Fruit fly (Drosophila melanogaster) whole organism, embryonic: ENCODE data around the gene CG9269.
A peak's percentile ranks its signal among the peaks of the same experiment; 100 is the strongest.

Experiments used
- Adf1 ChIP-seq: fragments of 200-800 bp; sonication (Bioruptor generic); IDR thresholded peaks from 2 replicates; pipeline ENCODE4 v1.3.6; 2022; ENCODE audit warnings: missing biosample characterization, missing genetic modification characterization
- B-H1 ChIP-seq: fragments of 200-800 bp; sonication (Bioruptor generic); IDR thresholded peaks from 3 replicates; pipeline ENCODE4 v1.3.6; 2022; ENCODE audit warnings: missing biosample characterization, missing genetic modification characterization
- CG10366 ChIP-seq: fragments of 200-800 bp; sonication (Bioruptor generic); IDR thresholded peaks from 2 replicates; pipeline ENCODE4 v1.3.6; 2022; ENCODE audit warnings: missing biosample characterization, missing genetic modification characterization
- CG11560 ChIP-seq: fragments of 200-800 bp; sonication (Bioruptor generic); IDR thresholded peaks from 3 replicates; pipeline ENCODE4 v1.3.6; 2022; ENCODE audit warnings: missing biosample characterization, missing genetic modification characterization
- CG12219 ChIP-seq: fragments of 200-800 bp; sonication (Bioruptor generic); optimal IDR thresholded peaks from 3 replicates; lab custom pipeline; 2018; ENCODE audit warnings: missing biosample characterization, mild to moderate bottlenecking, missing genetic modification characterization
- CG13123 ChIP-seq: fragments of 200-800 bp; sonication (Bioruptor generic); optimal IDR thresholded peaks from 2 replicates; lab custom pipeline; 2016; ENCODE audit warnings: missing biosample characterization, missing genetic modification characterization
- CG14050 ChIP-seq: fragments of 200-800 bp; sonication (Bioruptor generic); IDR thresholded peaks from 3 replicates; pipeline ENCODE4 v1.3.6; 2022; ENCODE audit warnings: missing biosample characterization, missing genetic modification characterization
- CG18262 ChIP-seq: fragments of 200-800 bp; optimal IDR thresholded peaks from 3 replicates; lab custom pipeline; 2019; ENCODE audit warnings: missing biosample characterization, mild to moderate bottlenecking, missing genetic modification characterization, moderate library complexity
- CG1832 ChIP-seq: fragments of 200-800 bp; sonication (Bioruptor generic); optimal IDR thresholded peaks from 2 replicates; lab custom pipeline; 2017; ENCODE audit warnings: missing biosample characterization, mild to moderate bottlenecking, missing genetic modification characterization, inconsistent platforms
- CG2678 ChIP-seq: fragments of 200-800 bp; sonication (Bioruptor generic); optimal IDR thresholded peaks from 3 replicates; lab custom pipeline; 2019; ENCODE audit warnings: missing biosample characterization, mild to moderate bottlenecking, missing genetic modification characterization, moderate library complexity
- CG4282 ChIP-seq: fragments of 200-800 bp; sonication (Bioruptor generic); optimal IDR thresholded peaks from 2 replicates; lab custom pipeline; 2016; ENCODE audit warnings: missing biosample characterization, missing genetic modification characterization
- CG5180 ChIP-seq: fragments of 200-800 bp; sonication (Bioruptor generic); optimal IDR thresholded peaks from 3 replicates; lab custom pipeline; 2017; ENCODE audit warnings: missing biosample characterization, missing genetic modification characterization, mild to moderate bottlenecking, moderate library complexity, missing genetic modification reagents
- CG6791 ChIP-seq: fragments of 200-800 bp; sonication (Bioruptor generic); IDR thresholded peaks from 3 replicates; pipeline ENCODE4 v1.3.6; 2022; ENCODE audit warnings: missing biosample characterization, missing genetic modification characterization; ENCODE audit not compliant: partially characterized antibody
- CG7271 ChIP-seq: fragments of 200-800 bp; sonication (Bioruptor generic); optimal IDR thresholded peaks from 2 replicates; lab custom pipeline; 2018; ENCODE audit warnings: missing biosample characterization, mild to moderate bottlenecking, missing genetic modification characterization, moderate library complexity
- CG7839 ChIP-seq: fragments of 200-800 bp; sonication (Bioruptor generic); optimal IDR thresholded peaks from 3 replicates; lab custom pipeline; 2018; ENCODE audit warnings: missing biosample characterization, mild to moderate bottlenecking, missing genetic modification characterization, moderate library complexity
- CG8281 ChIP-seq: fragments of 200-800 bp; sonication (Bioruptor generic); optimal IDR thresholded peaks from 2 replicates; lab custom pipeline; 2018; ENCODE audit warnings: missing biosample characterization, mild to moderate bottlenecking, missing genetic modification characterization, moderate library complexity
- CG8944 ChIP-seq: fragments of 200-800 bp; sonication (Bioruptor generic); optimal IDR thresholded peaks from 3 replicates; lab custom pipeline; 2016; ENCODE audit warnings: missing biosample characterization, missing genetic modification characterization
- CoRest ChIP-seq: fragments of 200-800 bp; sonication (Bioruptor generic); optimal IDR thresholded peaks from 3 replicates; lab custom pipeline; 2018; ENCODE audit warnings: missing biosample characterization, mild to moderate bottlenecking, missing genetic modification characterization, moderate library complexity
- Drgx ChIP-seq: fragments of 200-800 bp; sonication (Bioruptor generic); IDR thresholded peaks from 2 replicates; pipeline ENCODE4 v1.3.6; 2022; ENCODE audit warnings: missing biosample characterization, missing genetic modification characterization
- Eip74EF ChIP-seq, 2 experiments: fragments of 200-800 bp in 1 of 2; fragments of >200 bp in 1 of 2; sonication (Bioruptor generic) in 1 of 2; optimal IDR thresholded peaks; 2 replicates each; lab custom pipeline; 2017 to 2019; ENCODE audit warnings: missing biosample characterization in 2 of 2, missing genetic modification characterization in 2 of 2, mild to moderate bottlenecking in 1 of 2, moderate library complexity in 1 of 2
- NFAT ChIP-seq: fragments of 200-800 bp; sonication (Bioruptor generic); IDR thresholded peaks from 2 replicates; pipeline ENCODE4 v1.3.6; 2022; ENCODE audit warnings: missing biosample characterization, missing genetic modification characterization
- PHDP ChIP-seq: fragments of 200-800 bp; sonication (Bioruptor generic); optimal IDR thresholded peaks from 3 replicates; lab custom pipeline; 2018; ENCODE audit warnings: missing biosample characterization, mild to moderate bottlenecking, missing genetic modification characterization, moderate library complexity
- Ssrp ChIP-seq: fragments of 200-800 bp; sonication (Bioruptor generic); optimal IDR thresholded peaks from 2 replicates; lab custom pipeline; 2018; ENCODE audit warnings: missing biosample characterization, mild to moderate bottlenecking, missing genetic modification characterization, moderate library complexity
- Stat92E ChIP-seq, 3 experiments: fragments of >200 bp in 2 of 3; fragments of 200-800 bp in 1 of 3; sonication (Bioruptor generic) in 1 of 3; optimal IDR thresholded peaks; 2 replicates each; lab custom pipeline; 2017 to 2019; ENCODE audit warnings: missing biosample characterization in 3 of 3, missing genetic modification characterization in 3 of 3, mild to moderate bottlenecking in 1 of 3, moderate library complexity in 1 of 3
- Xrp1 ChIP-seq: fragments of 200-800 bp; sonication (Bioruptor generic); IDR thresholded peaks from 2 replicates; pipeline ENCODE4 v1.3.6; 2022; ENCODE audit warnings: missing biosample characterization, missing genetic modification characterization
- chif ChIP-seq, 2 experiments: fragments of 200-800 bp; sonication (Bioruptor generic); optimal IDR thresholded peaks; 3 replicates each; lab custom pipeline; 2016; ENCODE audit warnings: missing biosample characterization in 2 of 2, missing genetic modification characterization in 2 of 2
- crc ChIP-seq: fragments of 200-800 bp; sonication (Bioruptor generic); optimal IDR thresholded peaks from 2 replicates; lab custom pipeline; 2016; ENCODE audit warnings: missing biosample characterization, missing genetic modification characterization
- crp ChIP-seq, 2 experiments: fragments of 200-800 bp; sonication (Bioruptor generic); optimal IDR thresholded peaks; 2 replicates in 1 of 2; 3 replicates in 1 of 2; lab custom pipeline; 2017; ENCODE audit warnings: missing biosample characterization in 2 of 2, missing genetic modification characterization in 2 of 2, mild to moderate bottlenecking in 1 of 2, moderate library complexity in 1 of 2
- dan ChIP-seq: fragments of 200-800 bp; sonication (Bioruptor generic); IDR thresholded peaks from 2 replicates; pipeline ENCODE4 v1.3.6; 2022; ENCODE audit warnings: missing biosample characterization, missing genetic modification characterization
- dimm ChIP-seq: fragments of 200-800 bp; sonication (Bioruptor generic); IDR thresholded peaks from 2 replicates; pipeline ENCODE4 v1.3.6; 2022; ENCODE audit warnings: missing biosample characterization, missing genetic modification characterization
- gfzf ChIP-seq: fragments of 200-800 bp; sonication (Bioruptor generic); optimal IDR thresholded peaks from 2 replicates; lab custom pipeline; 2016; ENCODE audit warnings: missing biosample characterization, mild to moderate bottlenecking, missing genetic modification characterization, moderate library complexity
- gsb ChIP-seq: fragments of 200-800 bp; sonication (Bioruptor generic); IDR thresholded peaks from 2 replicates; pipeline ENCODE4 v1.3.6; 2022; ENCODE audit warnings: missing biosample characterization, missing genetic modification characterization
- gt ChIP-seq: fragments of 200-800 bp; sonication (Bioruptor generic); IDR thresholded peaks from 2 replicates; pipeline ENCODE4 v1.3.6; 2022; ENCODE audit warnings: missing biosample characterization, missing genetic modification characterization
- hb ChIP-seq: fragments of 200-800 bp; sonication (Bioruptor generic); IDR thresholded peaks from 3 replicates; pipeline ENCODE4 v1.3.6; 2022; ENCODE audit warnings: missing biosample characterization, missing genetic modification characterization; ENCODE audit not compliant: partially characterized antibody
- hth ChIP-seq: fragments of >200 bp; optimal IDR thresholded peaks from 2 replicates; lab custom pipeline; 2017; ENCODE audit warnings: inconsistent platforms
- insv ChIP-seq, 2 experiments: fragments of 200-800 bp; sonication (Bioruptor generic); optimal IDR thresholded peaks; 3 replicates each; lab custom pipeline; 2016 to 2018; ENCODE audit warnings: missing biosample characterization in 2 of 2, missing genetic modification characterization in 2 of 2
- inv ChIP-seq: fragments of 200-800 bp; sonication (Bioruptor generic); IDR thresholded peaks from 2 replicates; pipeline ENCODE4 v1.3.6; 2022; ENCODE audit warnings: missing biosample characterization, missing genetic modification characterization; ENCODE audit not compliant: partially characterized antibody
- lab ChIP-seq: fragments of 200-800 bp; sonication (Bioruptor generic); optimal IDR thresholded peaks from 3 replicates; lab custom pipeline; 2017; ENCODE audit warnings: missing biosample characterization, missing genetic modification characterization, mild to moderate bottlenecking, moderate library complexity, missing genetic modification reagents
- odd ChIP-seq: fragments of 200-800 bp; sonication (Bioruptor generic); optimal IDR thresholded peaks from 2 replicates; lab custom pipeline; 2017; ENCODE audit warnings: missing biosample characterization, mild to moderate bottlenecking, missing genetic modification characterization
- pita ChIP-seq: fragments of 200-800 bp; sonication (Bioruptor generic); optimal IDR thresholded peaks from 2 replicates; lab custom pipeline; 2017; ENCODE audit warnings: missing biosample characterization, mild to moderate bottlenecking, missing genetic modification characterization
- slbo ChIP-seq: fragments of 200-800 bp; sonication (Bioruptor generic); IDR thresholded peaks from 2 replicates; pipeline ENCODE4 v1.3.6; 2022; ENCODE audit warnings: missing biosample characterization, missing genetic modification characterization
- sna ChIP-seq: fragments of 200-800 bp; sonication (Bioruptor generic); IDR thresholded peaks from 2 replicates; pipeline ENCODE4 v1.3.6; 2022; ENCODE audit warnings: missing biosample characterization, missing genetic modification characterization; ENCODE audit not compliant: partially characterized antibody
- stc ChIP-seq: fragments of 200-800 bp; sonication (Bioruptor generic); IDR thresholded peaks from 2 replicates; pipeline ENCODE4 v1.3.6; 2022; ENCODE audit warnings: missing biosample characterization, missing genetic modification characterization
- trem ChIP-seq: fragments of 200-800 bp; optimal IDR thresholded peaks from 3 replicates; lab custom pipeline; 2019; ENCODE audit warnings: missing biosample characterization, mild to moderate bottlenecking, missing genetic modification characterization, moderate library complexity
- vfl ChIP-seq: fragments of 200-800 bp; sonication (Bioruptor generic); optimal IDR thresholded peaks from 2 replicates; lab custom pipeline; 2016; ENCODE audit warnings: missing biosample characterization, missing genetic modification characterization

The CG9269 gene

dm6 chr3R:13660924-13661659, 45.4 kb downstream of the CG9269 start, which contains the start of gene B52 (continued):
- peak in 1 of 3 experiments; percentile 8 for TF ChIP-seq Stat92E (GFP tag; optimal IDR thresholded peaks at IDR 0.05; lab: Kevin White, UChicago)
- peak; percentile 61; the same call in 1 of the 2 replicates for TF ChIP-seq stc
- peak; percentile 55 for TF ChIP-seq crc (GFP tag; lab: Kevin White, UChicago)
- peak; percentile 32 for TF ChIP-seq CG18262
- peak; percentile 11 for TF ChIP-seq CG8281 (tag; lab: Kevin White, UChicago)
- peak; percentile 78; the same call in 1 of the 2 replicates for TF ChIP-seq NFAT
- TF ChIP-seq trem (tag; lab: Kevin White, UChicago), result peak; percentile 54
- TF ChIP-seq B-H1 (GFP tag; lab: Robert Waterston, UW), result peak; percentile 28; the same call in 2 of the 3 replicates
- TF ChIP-seq dan, result no peak
- peak; percentile 20 for TF ChIP-seq vfl (GFP tag; lab: Kevin White, UChicago)
- TF ChIP-seq chif (GFP tag; optimal IDR thresholded peaks at IDR 0.05; lab: Kevin White, UChicago), result no peak
- peak; percentile 76; the same call in 2 of the 3 replicates for TF ChIP-seq CG6791 (GFP tag; lab: Robert Waterston, UW)
- no peak for TF ChIP-seq CG14050 (GFP tag; lab: Robert Waterston, UW)
- peak; percentile 36 for TF ChIP-seq CG10366 (GFP tag; lab: Robert Waterston, UW)
- peak; percentile 18; the same call in 1 of the 3 replicates for TF ChIP-seq hb (GFP tag; lab: Robert Waterston, UW)
- TF ChIP-seq gfzf (GFP tag; lab: Kevin White, UChicago), result peak; percentile 42
- no peak for TF ChIP-seq Ssrp
- TF ChIP-seq CG8944 (GFP tag; lab: Kevin White, UChicago), result no peak
- no peak for TF ChIP-seq Eip74EF (GFP tag; optimal IDR thresholded peaks at IDR 0.05; lab: Kevin White, UChicago)
- TF ChIP-seq lab (GFP tag; lab: Kevin White, UChicago), result peak; percentile 87
- TF ChIP-seq sna (GFP tag; lab: Robert Waterston, UW), result no peak
- no peak for TF ChIP-seq CG13123 (GFP tag; lab: Kevin White, UChicago)
- TF ChIP-seq CG1832 (GFP tag; lab: Kevin White, UChicago), result no peak
- TF ChIP-seq CG7839, result no peak
- peak; percentile 24; the same call in 1 of the 2 replicates for TF ChIP-seq Adf1 (GFP tag; lab: Robert Waterston, UW)
- TF ChIP-seq slbo, result peak; percentile 68
- TF ChIP-seq CG2678, result no peak
- TF ChIP-seq Drgx (GFP tag; lab: Robert Waterston, UW), result peak; percentile 50
- TF ChIP-seq pita, result no peak
- peak in 1 of 2 experiments; percentile 20 for TF ChIP-seq crp (GFP tag; optimal IDR thresholded peaks at IDR 0.05; lab: Kevin White, UChicago)
- no peak for TF ChIP-seq hth (lab: Kevin White, UChicago)
- no peak; the same call in 1 of the 2 replicates for TF ChIP-seq Xrp1
- TF ChIP-seq CoRest (tag; lab: Kevin White, UChicago), result peak; percentile 50
- no peak for TF ChIP-seq gt (GFP tag; lab: Robert Waterston, UW)
- TF ChIP-seq gsb (GFP tag; lab: Robert Waterston, UW), result peak; percentile 70
- no peak for TF ChIP-seq dimm
- no peak for TF ChIP-seq CG11560 (tag; lab: Robert Waterston, UW)
- TF ChIP-seq CG7271, result peak; percentile 78
- TF ChIP-seq inv (GFP tag; lab: Robert Waterston, UW), result peak; percentile 49; the same call in 1 of the 2 replicates
- peak; percentile 70 for TF ChIP-seq PHDP (tag; lab: Kevin White, UChicago)
- peak; percentile 62 for TF ChIP-seq CG12219 (GFP tag; lab: Kevin White, UChicago)
- TF ChIP-seq odd (GFP tag; lab: Kevin White, UChicago), result peak; percentile 67
- peak in 1 of 2 experiments; percentile 38 for TF ChIP-seq insv (GFP tag; optimal IDR thresholded peaks at IDR 0.05; lab: Kevin White, UChicago)
- peak; percentile 21 for TF ChIP-seq CG4282 (GFP tag; lab: Kevin White, UChicago)
- TF ChIP-seq CG5180 (GFP tag; lab: Kevin White, UChicago), result no peak
